Fruit fly (Drosophila melanogaster) S2 (cell line): ENCODE results near the gene Frmd5.

Experiments
- CG8478 ChIP-seq: fragments of >200 bp; optimal IDR thresholded peaks from 2 replicates; lab custom pipeline; 2018
- CTCF ChIP-seq, 2 experiments: fragments of >200 bp; optimal IDR thresholded peaks; 2 replicates each; lab custom pipeline; 2018

The Frmd5 gene

DNA sequence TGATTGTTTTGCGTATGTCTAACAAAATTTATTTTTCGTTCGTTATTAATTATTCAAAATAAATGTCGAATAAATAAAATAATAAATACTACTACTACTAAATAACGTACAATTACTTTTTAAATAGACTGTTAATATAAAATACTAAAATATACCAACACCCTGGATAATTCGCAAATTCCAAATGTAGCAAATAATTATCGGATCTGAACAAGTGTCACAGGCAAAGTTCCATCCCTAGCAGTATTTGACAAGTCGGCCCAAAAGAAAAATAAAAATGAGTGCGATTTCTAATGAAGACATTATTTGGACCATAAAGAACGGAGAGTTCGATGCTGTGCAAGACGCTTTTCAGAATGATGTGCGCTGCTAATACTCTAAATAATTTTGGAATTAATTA, 2.8 kb upstream of the Frmd5 start, which contains the start of gene CG31715:
Gene CG31715 (plus strand): TSS at position 212 of the 400 bp plus-strand sequence.
- no peak for TF ChIP-seq CTCF (optimal IDR thresholded peaks at IDR 0.05; lab: Kevin White, UChicago)
- no peak for TF ChIP-seq CG8478 (lab: Kevin White, UChicago)

DNA sequence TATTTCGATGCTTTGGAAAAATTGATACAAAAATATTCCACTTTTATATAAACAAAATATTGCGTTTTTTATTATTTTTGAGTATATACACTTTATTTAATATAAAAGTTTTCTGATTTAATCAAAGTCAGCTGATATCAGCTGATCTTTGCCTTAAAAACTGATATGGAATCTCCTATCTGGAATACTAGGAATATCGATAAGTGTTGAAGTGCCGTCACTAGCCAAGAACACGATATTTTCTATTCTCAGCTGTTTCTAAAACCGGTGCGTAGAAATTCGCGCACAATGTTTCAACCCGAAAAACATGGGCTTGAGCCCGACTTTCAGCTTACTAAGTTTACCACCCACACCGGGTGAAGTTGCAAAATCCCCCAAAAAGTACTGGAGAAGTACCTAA, 1.8 kb upstream of the Frmd5 start, which contains the start of gene Sps2:
Gene Sps2 (plus strand): TSS at position 124 of the 400 bp plus-strand sequence.
- TF ChIP-seq CG8478 (lab: Kevin White, UChicago) (no peak), CTCF (optimal IDR thresholded peaks at IDR 0.05; lab: Kevin White, UChicago) (no peak)

DNA sequence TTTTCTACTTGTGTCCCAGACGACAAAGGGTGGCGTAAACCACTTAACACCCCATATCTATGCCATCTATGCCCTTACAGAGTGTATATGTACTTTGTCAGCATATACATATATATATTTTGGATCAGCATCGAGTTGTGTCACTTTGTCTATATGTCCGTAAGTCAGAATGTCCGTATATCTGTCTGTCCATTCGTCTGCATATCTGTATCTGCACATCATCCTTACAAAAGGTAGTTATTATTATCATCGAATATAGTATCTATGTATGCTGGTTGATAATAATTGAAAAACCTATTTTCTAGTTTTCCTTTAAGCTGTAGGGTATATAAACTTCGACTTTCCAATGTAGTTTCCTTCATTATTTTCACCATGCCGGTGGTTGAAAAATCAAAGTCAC, 6.9 kb downstream of the Frmd5 start:
- TF ChIP-seq CG8478 (lab: Kevin White, UChicago), result no peak
- no peak for TF ChIP-seq CTCF (optimal IDR thresholded peaks at IDR 0.05; lab: Kevin White, UChicago)

DNA sequence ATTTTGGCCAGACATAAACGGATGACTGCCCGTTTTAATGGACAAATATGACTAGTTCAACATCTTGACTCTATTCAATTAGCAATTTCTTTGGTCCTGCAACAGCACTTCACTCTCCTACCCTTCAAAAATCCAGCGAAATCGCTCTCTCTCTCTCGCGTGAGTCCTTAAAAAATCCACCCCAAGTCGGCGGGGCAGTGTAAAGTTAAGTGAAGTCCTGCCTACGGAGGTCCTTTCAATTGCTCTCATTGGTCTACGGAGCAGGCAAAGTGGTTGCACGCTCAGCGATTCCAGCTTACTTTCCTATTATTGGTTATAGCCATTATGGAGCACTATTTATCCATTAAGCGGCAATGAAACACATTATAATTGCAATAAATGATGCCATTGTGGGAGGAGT, 9.6 kb downstream of the Frmd5 start, which contains the start of gene CG34367:
Gene CG34367 (minus strand): TSS at position 35 of the 400 bp plus-strand sequence.
- TF ChIP-seq CTCF (optimal IDR thresholded peaks at IDR 0.05; lab: Kevin White, UChicago), result no peak
- TF ChIP-seq CG8478 (lab: Kevin White, UChicago), result no peak

DNA sequence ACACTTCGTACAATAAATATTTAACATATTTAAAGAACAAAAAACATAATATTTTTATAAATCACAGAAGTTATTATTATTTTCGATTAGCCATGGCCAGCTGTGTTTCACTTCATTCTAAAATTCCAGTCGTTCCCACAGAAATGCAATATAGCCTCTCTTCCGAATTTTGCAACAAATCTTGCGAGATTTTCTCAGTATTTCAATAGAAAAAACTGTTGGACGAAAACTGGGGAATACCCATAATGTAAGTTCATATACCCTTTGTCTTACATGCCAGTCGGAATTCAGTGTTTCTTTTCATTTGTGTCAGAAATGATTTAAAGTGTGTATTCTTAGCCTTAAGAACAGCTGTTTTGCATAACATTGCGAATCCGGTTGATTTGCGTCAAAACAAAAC, 12.3 kb downstream of the Frmd5 start, which contains the start of the genes CtsL4 and ClpP:
Gene CtsL4 (minus strand): TSS at position 90 of the 400 bp plus-strand sequence.
Gene ClpP (plus strand): TSS at position 288 of the 400 bp plus-strand sequence.
- TF ChIP-seq CTCF (optimal IDR thresholded peaks at IDR 0.05; lab: Kevin White, UChicago), result no peak
- TF ChIP-seq CG8478 (lab: Kevin White, UChicago), result no peak

DNA sequence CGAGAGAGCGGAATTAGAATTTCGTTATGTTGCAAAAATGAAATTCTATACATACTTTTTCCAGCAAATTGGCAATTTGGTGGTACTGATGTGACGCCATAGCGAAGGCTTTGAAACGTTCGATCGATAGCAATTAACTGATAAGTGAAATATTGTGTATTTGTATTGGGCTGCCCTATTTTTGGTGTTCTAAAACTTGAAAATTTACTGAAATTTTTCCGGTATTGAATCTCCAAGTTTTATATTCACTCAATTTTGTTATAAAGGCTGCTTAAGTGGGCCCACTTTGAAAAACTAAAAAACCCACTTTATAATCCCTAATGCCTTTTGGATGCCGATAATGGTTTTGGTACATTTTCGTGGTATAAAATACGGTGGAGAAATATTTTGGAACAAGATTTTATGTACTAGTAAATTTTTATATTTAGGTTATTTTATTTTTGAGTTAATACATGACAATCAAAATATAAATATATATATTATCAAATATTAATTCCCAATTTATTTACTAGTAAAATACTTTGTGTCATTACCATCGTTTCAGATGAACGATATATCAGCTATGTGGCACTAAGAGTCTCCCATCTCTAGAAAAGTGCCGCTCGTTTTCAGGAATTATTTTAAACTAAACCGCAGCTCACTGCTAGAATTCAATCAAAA, 18.3 kb downstream of the Frmd5 start, which contains the start of the genes Cand1 and pim:
Gene Cand1 (minus strand): TSS at position 300 of the 660 bp plus-strand sequence.
Gene pim (plus strand): TSS at position 582 of the 660 bp plus-strand sequence.
- TF ChIP-seq CTCF (optimal IDR thresholded peaks at IDR 0.05; lab: Kevin White, UChicago) (no peak), CG8478 (lab: Kevin White, UChicago) (no peak)

DNA sequence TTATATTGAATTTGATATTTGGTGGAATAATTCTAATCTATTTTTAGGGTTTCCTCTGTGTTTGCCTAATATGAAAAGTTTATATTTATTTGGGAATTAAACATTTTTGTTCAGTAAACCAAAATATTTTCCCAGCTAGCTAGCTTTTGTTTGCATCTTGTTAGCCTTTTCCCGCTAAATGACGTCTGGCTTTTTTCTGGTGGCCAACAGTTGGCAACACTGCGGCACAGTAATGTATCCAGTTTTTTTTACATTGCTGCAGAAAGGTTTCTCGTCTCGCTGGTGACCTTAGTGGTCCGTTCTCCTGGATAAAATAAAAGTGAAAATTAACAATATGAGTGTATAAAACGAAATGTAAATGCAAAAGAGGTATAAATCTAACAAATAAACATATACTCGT, 20.0 kb downstream of the Frmd5 start, which contains the start of gene lft:
Gene lft (plus strand): TSS at position 243 of the 400 bp plus-strand sequence.
- TF ChIP-seq CG8478 (lab: Kevin White, UChicago), result no peak
- TF ChIP-seq CTCF (optimal IDR thresholded peaks at IDR 0.05; lab: Kevin White, UChicago), result no peak

DNA sequence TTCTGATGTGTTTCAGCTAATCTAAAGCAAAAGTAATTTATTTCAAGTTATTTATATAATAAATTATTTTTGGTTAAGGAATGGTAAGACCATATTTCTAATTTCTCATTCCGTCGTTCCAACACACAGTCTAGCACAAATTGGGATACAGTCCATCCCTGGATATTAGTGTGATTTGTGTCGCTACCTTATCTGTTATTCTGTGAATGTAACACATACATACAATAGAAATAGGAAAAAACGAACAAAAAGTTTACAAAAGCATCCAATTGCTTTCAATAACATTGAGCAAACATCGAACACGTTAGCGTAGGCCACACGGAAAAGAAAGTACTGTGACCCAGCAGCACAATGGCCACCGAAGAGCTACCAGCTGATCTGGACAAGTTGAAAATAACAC, 22.3 kb downstream of the Frmd5 start, which contains the start of gene CG5056:
Gene CG5056 (plus strand): TSS at position 168 of the 400 bp plus-strand sequence.
- no peak for TF ChIP-seq CTCF (optimal IDR thresholded peaks at IDR 0.05; lab: Kevin White, UChicago)
- no peak for TF ChIP-seq CG8478 (lab: Kevin White, UChicago)

DNA sequence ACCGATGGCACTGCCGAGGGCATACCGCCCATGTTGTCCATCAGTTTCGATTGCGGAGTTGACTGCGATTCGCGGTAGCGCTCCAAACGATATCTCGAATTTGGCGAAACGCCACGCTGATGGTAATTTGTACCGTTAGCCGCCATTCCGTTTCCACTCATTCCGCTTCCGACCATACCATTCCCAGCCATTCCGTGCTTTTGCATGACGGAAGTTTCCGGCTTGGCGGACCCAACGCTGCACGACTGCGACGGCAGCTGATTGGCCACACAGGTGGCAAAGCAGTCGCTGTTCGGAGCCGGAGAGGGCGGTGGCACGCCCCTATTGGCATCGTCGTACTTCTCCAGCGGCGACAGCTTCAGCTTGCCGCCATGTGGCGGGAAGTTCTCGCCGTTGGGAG, 28.1 kb downstream of the Frmd5 start:
- TF ChIP-seq CTCF (optimal IDR thresholded peaks at IDR 0.05; lab: Kevin White, UChicago), result no peak
- TF ChIP-seq CG8478 (lab: Kevin White, UChicago), result no peak

DNA sequence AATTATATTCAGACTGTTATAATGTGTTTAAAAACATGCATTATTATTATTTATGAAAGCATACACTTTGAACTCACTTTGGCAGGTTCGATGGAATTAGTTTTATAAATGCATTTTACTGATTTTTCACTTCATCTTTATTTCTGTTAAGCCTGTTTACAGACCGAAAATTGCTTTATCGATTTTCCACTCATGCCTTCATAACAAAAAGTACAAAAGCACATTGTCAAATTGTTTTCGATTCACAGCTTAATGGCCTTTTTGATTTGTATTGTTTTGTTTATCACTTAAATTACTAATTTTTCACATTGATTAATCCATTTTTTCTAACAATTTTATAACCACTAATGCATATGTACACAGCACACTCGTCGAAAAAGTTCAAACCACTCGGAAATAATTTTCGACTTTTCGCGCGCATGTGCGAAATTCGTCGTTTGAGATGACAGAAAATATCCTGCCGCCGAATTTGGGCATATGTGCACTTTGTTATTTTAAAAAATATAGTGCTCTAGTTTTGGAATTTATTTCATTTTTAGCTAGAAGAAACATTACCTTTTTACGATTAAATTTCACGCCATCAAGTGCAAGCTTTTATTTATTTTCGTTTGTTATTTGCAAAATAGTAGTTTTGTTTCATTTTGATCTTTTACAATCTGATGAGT, 29.5 kb downstream of the Frmd5 start, which contains the start of gene rho-5:
Gene rho-5 (minus strand): TSS at position 296 of the 665 bp plus-strand sequence.
- TF ChIP-seq CTCF (optimal IDR thresholded peaks at IDR 0.05; lab: Kevin White, UChicago) (no peak), CG8478 (lab: Kevin White, UChicago) (no peak)

DNA sequence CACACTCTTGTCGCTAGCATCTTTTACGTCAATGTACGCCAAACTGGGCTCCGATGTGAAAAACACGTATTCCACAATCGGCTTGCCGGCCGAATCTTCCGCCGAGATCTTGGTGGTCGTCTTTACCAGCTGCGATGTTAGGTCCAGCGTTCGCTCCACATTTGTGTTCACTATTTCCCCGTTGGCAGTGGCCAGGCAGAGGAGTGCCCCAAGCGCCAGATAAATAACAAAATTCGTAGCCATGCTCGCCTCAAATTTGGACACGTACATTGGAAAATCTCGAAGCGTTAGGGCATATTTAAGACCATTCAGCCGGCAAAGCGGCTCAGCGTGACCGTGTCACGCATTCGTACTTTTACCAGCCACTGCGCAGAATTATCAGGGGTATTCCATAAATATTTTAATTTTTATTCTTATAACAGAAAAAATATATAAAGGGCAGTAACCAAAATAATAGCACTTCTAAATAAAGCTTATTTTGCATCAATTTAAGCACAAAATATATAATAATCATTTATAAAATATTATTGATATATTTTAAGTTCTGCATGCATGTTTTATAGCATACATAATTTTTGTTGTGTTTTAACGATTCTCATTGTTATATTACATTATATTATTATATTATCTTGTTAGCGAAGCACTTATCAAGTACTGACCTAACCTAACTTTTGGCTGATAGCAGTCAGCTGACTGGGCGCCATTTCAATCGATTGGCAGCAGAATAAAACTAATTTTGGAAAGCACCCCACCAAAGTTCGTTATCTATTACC, 31.4 kb downstream of the Frmd5 start, which contains the start of the genes CG33303 and dpr19:
Gene CG33303 (minus strand): TSS at position 294 of the 773 bp plus-strand sequence.
Gene dpr19 (plus strand): TSS at position 705 of the 773 bp plus-strand sequence.
- TF ChIP-seq CG8478 (lab: Kevin White, UChicago) (no peak), CTCF (optimal IDR thresholded peaks at IDR 0.05; lab: Kevin White, UChicago) (no peak)

DNA sequence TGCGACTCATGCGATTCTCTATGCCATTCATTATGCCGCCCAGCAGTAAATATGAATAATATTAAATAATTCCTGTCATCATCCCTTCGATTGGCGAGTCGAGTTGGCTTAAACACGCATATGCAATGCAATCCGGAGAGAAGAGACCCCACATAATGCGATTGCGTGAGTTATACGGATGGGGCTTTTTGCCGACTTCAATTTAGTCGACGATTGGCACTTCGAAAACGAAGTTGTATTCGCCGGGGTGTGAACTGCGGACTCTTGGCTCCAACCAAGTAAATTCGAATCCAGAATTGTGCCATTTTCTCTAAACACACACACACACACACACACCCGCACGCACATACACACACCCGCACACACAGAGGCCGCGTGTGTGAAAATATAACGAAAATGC, 32.0 kb downstream of the Frmd5 start:
- TF ChIP-seq CTCF (optimal IDR thresholded peaks at IDR 0.05; lab: Kevin White, UChicago) (no peak), CG8478 (lab: Kevin White, UChicago) (no peak)

DNA sequence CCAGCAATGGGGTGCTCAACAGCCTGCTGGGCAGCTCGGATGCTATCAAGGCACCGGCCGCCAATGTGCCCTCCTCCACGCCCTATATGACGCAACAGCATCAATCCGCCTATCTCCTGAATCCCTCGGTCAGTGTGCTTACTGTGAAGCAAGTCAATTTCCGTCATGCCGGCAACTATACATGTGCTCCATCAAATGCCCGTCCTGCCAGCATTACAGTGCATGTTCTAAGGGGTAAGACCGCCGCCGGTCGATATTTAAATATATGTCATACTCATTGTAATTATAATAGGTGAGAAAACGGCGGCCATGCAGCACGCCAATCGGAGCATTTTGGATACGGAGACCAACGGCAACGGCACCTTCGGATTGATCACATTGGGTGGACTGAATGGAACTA, 34.4 kb downstream of the Frmd5 start:
- TF ChIP-seq CG8478 (lab: Kevin White, UChicago), result no peak
- TF ChIP-seq CTCF (optimal IDR thresholded peaks at IDR 0.05; lab: Kevin White, UChicago), result no peak

DNA sequence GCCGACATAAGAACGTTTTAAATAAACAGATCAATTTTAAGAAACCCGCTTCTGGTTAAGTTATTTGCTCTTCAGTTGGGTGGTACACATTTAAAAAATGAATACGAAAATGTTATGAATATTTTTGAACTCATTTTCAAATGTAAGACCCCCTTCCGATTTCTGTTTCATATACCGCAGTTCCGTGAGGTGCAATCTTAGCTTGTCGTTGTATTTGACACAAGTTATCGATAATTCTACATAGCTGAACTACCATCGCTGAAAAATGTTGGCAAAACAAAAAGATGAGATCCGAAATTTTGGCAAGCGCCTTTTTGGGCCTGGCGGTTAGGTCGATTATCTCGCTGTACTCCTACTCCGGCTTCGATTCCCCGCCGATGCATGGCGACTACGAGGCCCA, 35.6 kb downstream of the Frmd5 start, which contains the start of gene gny:
Gene gny (plus strand): TSS at position 239 of the 400 bp plus-strand sequence.
- TF ChIP-seq CTCF (optimal IDR thresholded peaks at IDR 0.05; lab: Kevin White, UChicago) (peak; percentile 12 to 32), CG8478 (lab: Kevin White, UChicago) (no peak)
